Worm (Caenorhabditis elegans): ENCODE data around the gene C05G5.1.

C05G5.1 gene

ce11 chrX:14706698-14707285, 33.1 kb downstream of the C05G5.1 start, which contains the start of gene tmem-184 (continued):
- TF ChIP-seq snpc-4 (tag; optimal IDR thresholded peaks at IDR 0.05) = no peak
- no peak for TF ChIP-seq lim-7 (GFP tag; IDR thresholded peaks at IDR 0.05)
- TF ChIP-seq lsy-2 (tag; optimal IDR thresholded peaks at IDR 0.05) = peak in 1 of 2 experiments; percentile 39
- no peak for TF ChIP-seq F37D6.2 (tag; optimal IDR thresholded peaks at IDR 0.05)
- no peak for TF ChIP-seq F44E2.7 (GFP tag; IDR thresholded peaks at IDR 0.05)
- no peak for TF ChIP-seq daf-8 (GFP tag; IDR thresholded peaks at IDR 0.05)
- peak; percentile 52; the same call in 1 of the 2 replicates for TF ChIP-seq php-3 (GFP tag; IDR thresholded peaks at IDR 0.05)
- TF ChIP-seq pha-4 (GFP tag; IDR thresholded peaks at IDR 0.05) = peak; percentile 54; the same call in 1 of the 2 replicates
- no peak for TF ChIP-seq pha-4 (tag; optimal IDR thresholded peaks at IDR 0.05)
- peak; percentile 97 for TF ChIP-seq dmd-6 (GFP tag; IDR thresholded peaks at IDR 0.05)
- TF ChIP-seq ceh-20 (GFP tag; IDR thresholded peaks at IDR 0.05) = peak; percentile 26; the same call in 1 of the 2 replicates
- TF ChIP-seq skn-1 (tag; optimal IDR thresholded peaks at IDR 0.05) = no peak
- no peak for TF ChIP-seq nhr-237 (tag; optimal IDR thresholded peaks at IDR 0.05)
- no peak for TF ChIP-seq madf-9 (GFP tag; conservative IDR thresholded peaks at IDR 0.05)
- TF ChIP-seq unc-62 (GFP tag; optimal IDR thresholded peaks at IDR 0.05 in 1 of 2) = peak; percentile 70 to 92
- TF ChIP-seq unc-62 (tag; optimal IDR thresholded peaks at IDR 0.05) = no peak
- peak; percentile 62 for TF ChIP-seq nhr-77 (tag; optimal IDR thresholded peaks at IDR 0.05)
- TF ChIP-seq aha-1 (tag) = peak; percentile 91
- 0 out of 2 replicates have a peak, but pooled peaks have one; percentile 22 for TF ChIP-seq zfp-3 (GFP tag; conservative IDR thresholded peaks at IDR 0.05)
- TF ChIP-seq hlh-11 (tag; optimal IDR thresholded peaks at IDR 0.05) = peak; percentile 87
- TF ChIP-seq zip-2 (tag; optimal IDR thresholded peaks at IDR 0.05) = no peak
- TF ChIP-seq tag-97 (GFP tag; IDR thresholded peaks at IDR 0.05) = no peak
- TF ChIP-seq hif-1 (tag; optimal IDR thresholded peaks at IDR 0.05) = peak in 1 of 2 experiments; percentile 20
- no peak for TF ChIP-seq nhr-111 (GFP tag; optimal IDR thresholded peaks at IDR 0.05)
- peak; percentile 29 for TF ChIP-seq mxl-3 (GFP tag; optimal IDR thresholded peaks at IDR 0.05)
- no peak for TF ChIP-seq unc-130 (GFP tag; optimal IDR thresholded peaks at IDR 0.05)
- no peak for TF ChIP-seq daf-12 (tag; optimal IDR thresholded peaks at IDR 0.05)
- peak; percentile 9 for TF ChIP-seq pqm-1 (tag; optimal IDR thresholded peaks at IDR 0.05)
- TF ChIP-seq fkh-10 (GFP tag; optimal IDR thresholded peaks at IDR 0.05) = no peak
- TF ChIP-seq lin-13 (GFP tag; optimal IDR thresholded peaks at IDR 0.05) = peak; percentile 9
- no peak for TF ChIP-seq egl-43 (GFP tag; IDR thresholded peaks at IDR 0.05)
- TF ChIP-seq ceh-28 (tag; optimal IDR thresholded peaks at IDR 0.05) = no peak
- no peak for TF ChIP-seq cey-2 (tag; optimal IDR thresholded peaks at IDR 0.05; ENCODE audit: borderline replicate concordance, insufficient read depth)
- no peak for TF ChIP-seq Y105C5A.15 (GFP tag; IDR thresholded peaks at IDR 0.05)
- peak; percentile 94 for TF ChIP-seq tra-1 (GFP tag; IDR thresholded peaks at IDR 0.05)
- no peak for TF ChIP-seq duxl-1 (tag; optimal IDR thresholded peaks at IDR 0.05; ENCODE audit: poor library complexity)
- TF ChIP-seq Y48G9A.11 (GFP tag; IDR thresholded peaks at IDR 0.05) = no peak
- no peak for TF ChIP-seq gei-8 (GFP tag; optimal IDR thresholded peaks at IDR 0.05)
- no peak for TF ChIP-seq nhr-41 (GFP tag; IDR thresholded peaks at IDR 0.05)
- peak; percentile 44 for TF ChIP-seq nhr-28 (tag; optimal IDR thresholded peaks at IDR 0.05)
- no peak for TF ChIP-seq dmd-9 (GFP tag; IDR thresholded peaks at IDR 0.05)
- TF ChIP-seq dpl-1 (GFP tag; optimal IDR thresholded peaks at IDR 0.05) = no peak

ce11 chrX:14704933-14705332, 35.0 kb downstream of the C05G5.1 start:
- peak; percentile 28 for TF ChIP-seq aha-1 (tag)
- no peak for TF ChIP-seq mes-2 (tag; optimal IDR thresholded peaks at IDR 0.05; ENCODE audit: poor library complexity, severe bottlenecking)
- no peak for TF ChIP-seq daf-16 (GFP tag; optimal IDR thresholded peaks at IDR 0.05)
- no peak for TF ChIP-seq daf-16 (tag; optimal IDR thresholded peaks at IDR 0.05)
- peak; percentile 14; the same call in 1 of the 2 replicates for TF ChIP-seq egl-43 (GFP tag; IDR thresholded peaks at IDR 0.05)
